Worm (Caenorhabditis elegans) whole organism, young adult: ENCODE measurements around the gene Y116A8C.25.

Experiments used
- C06A6.2 ChIP-seq: fragments of 200-800 bp; sonication (Bioruptor generic); conservative IDR thresholded peaks from 2 replicates; pipeline ENCODE4 v1.3.6; 2022; ENCODE audit warnings: missing genetic modification characterization, missing compliant biosample characterization
- C17E4.6 ChIP-seq: fragments of 200-800 bp; sonication (Bioruptor generic); IDR thresholded peaks from 2 replicates; pipeline ENCODE4 v1.3.6; 2022; ENCODE audit warnings: missing genetic modification reagents, missing genetic modification characterization, missing compliant biosample characterization
- Y53F4B.3 ChIP-seq: fragments of 200-800 bp; sonication (Bioruptor generic); IDR thresholded peaks from 2 replicates; pipeline ENCODE4 v1.3.6; 2022; ENCODE audit warnings: missing genetic modification reagents, missing genetic modification characterization, missing compliant biosample characterization
- Y53G8AR.9 ChIP-seq: fragments of 200-800 bp; sonication (Bioruptor generic); conservative IDR thresholded peaks from 2 replicates; pipeline ENCODE4 v1.3.6; 2022; ENCODE audit warnings: missing genetic modification reagents, missing genetic modification characterization, missing compliant biosample characterization
- Y67H2A.10 ChIP-seq: fragments of 200-800 bp; sonication (Bioruptor generic); conservative IDR thresholded peaks from 2 replicates; pipeline ENCODE4 v1.3.6; 2022; ENCODE audit warnings: missing genetic modification reagents, missing genetic modification characterization, missing compliant biosample characterization
- ama-1 ChIP-seq, 3 experiments: fragments of 150-350 bp in 1 of 3; sonication (generic microtip) in 2 of 3; optimal IDR thresholded peaks; 2 replicates each; lab custom pipeline; 2014 to 2018; ENCODE audit warnings: missing biosample characterization in 2 of 3, missing genetic modification characterization in 2 of 3, missing genetic modification reagents in 2 of 3
- attf-6 ChIP-seq: fragments of 200-800 bp; sonication (Bioruptor generic); IDR thresholded peaks from 2 replicates; pipeline ENCODE4 v1.3.6; 2022; ENCODE audit warnings: missing genetic modification reagents, missing genetic modification characterization, missing compliant biosample characterization
- bed-2 ChIP-seq: fragments of 200-800 bp; sonication (Bioruptor generic); IDR thresholded peaks from 2 replicates; pipeline ENCODE4 v1.3.6; 2022; ENCODE audit warnings: missing genetic modification reagents, missing genetic modification characterization, missing compliant biosample characterization
- cebp-1 ChIP-seq, 2 experiments: fragments of 200-800 bp in 1 of 2; sonication (Bioruptor generic) in 1 of 2; sonication (generic microtip) in 1 of 2; IDR thresholded peaks in 1 of 2; optimal IDR thresholded peaks in 1 of 2; 2 replicates each; pipeline versions ENCODE4 v1.3.6 to Lab custom; 2017 to 2022; ENCODE audit warnings: missing compliant biosample characterization in 2 of 2, missing genetic modification characterization in 2 of 2, mild to moderate bottlenecking in 1 of 2, missing genetic modification reagents in 1 of 2, moderate library complexity in 1 of 2
- dpff-1 ChIP-seq: sonication (generic microtip); optimal IDR thresholded peaks from 2 replicates; lab custom pipeline; 2017; ENCODE audit warnings: mild to moderate bottlenecking, missing genetic modification characterization, missing compliant biosample characterization
- efl-1 ChIP-seq: fragments of 150-350 bp; optimal IDR thresholded peaks from 2 replicates; lab custom pipeline; 2014; ENCODE audit warnings: missing biosample characterization, missing genetic modification reagents, missing genetic modification characterization
- hmg-20 ChIP-seq: fragments of 200-800 bp; sonication (Bioruptor generic); IDR thresholded peaks from 2 replicates; pipeline ENCODE4 v1.3.6; 2022; ENCODE audit warnings: missing genetic modification reagents, missing genetic modification characterization, missing compliant biosample characterization
- hsf-1 ChIP-seq: fragments of 200-800 bp; sonication (Bioruptor generic); IDR thresholded peaks from 2 replicates; pipeline ENCODE4 v1.3.6; 2022; ENCODE audit warnings: missing genetic modification reagents, missing genetic modification characterization, missing compliant biosample characterization
- lin-40 ChIP-seq: sonication (generic microtip); optimal IDR thresholded peaks from 2 replicates; lab custom pipeline; 2016; ENCODE audit warnings: missing genetic modification characterization, mild to moderate bottlenecking, missing compliant biosample characterization, missing genotype, missing genetic modification reagents
- lsl-1 ChIP-seq: fragments of 200-800 bp; sonication (Bioruptor generic); optimal IDR thresholded peaks from 2 replicates; lab custom pipeline; 2018; ENCODE audit warnings: mild to moderate bottlenecking, missing genetic modification characterization, moderate library complexity, missing compliant biosample characterization
- lsy-27 ChIP-seq: sonication (generic microtip); optimal IDR thresholded peaks from 2 replicates; lab custom pipeline; 2017; ENCODE audit warnings: missing genetic modification characterization, mild to moderate bottlenecking, missing compliant biosample characterization, antibody characterized with exemption, missing genotype, borderline replicate concordance; ENCODE audit not compliant: insufficient read depth
- mcd-1 ChIP-seq: fragments of 200-800 bp; sonication (Bioruptor generic); IDR thresholded peaks from 2 replicates; pipeline ENCODE4 v1.3.6; 2022; ENCODE audit warnings: missing genetic modification reagents, missing genetic modification characterization, missing compliant biosample characterization
- mes-4 ChIP-seq: sonication (generic microtip); optimal IDR thresholded peaks from 2 replicates; lab custom pipeline; 2016; ENCODE audit warnings: missing genotype, missing genetic modification characterization, missing compliant biosample characterization
- mxl-1 ChIP-seq: sonication (generic microtip); optimal IDR thresholded peaks from 2 replicates; lab custom pipeline; 2016; ENCODE audit warnings: missing genetic modification characterization, missing compliant biosample characterization
- nhr-120 ChIP-seq: fragments of 200-800 bp; sonication (Bioruptor generic); IDR thresholded peaks from 2 replicates; pipeline ENCODE4 v1.3.6; 2022; ENCODE audit warnings: missing genetic modification characterization, missing compliant biosample characterization
- nhr-179 ChIP-seq: sonication (generic microtip); optimal IDR thresholded peaks from 2 replicates; lab custom pipeline; 2016; ENCODE audit warnings: mild to moderate bottlenecking, missing genetic modification characterization, missing compliant biosample characterization
- pbrm-1 ChIP-seq: fragments of 200-800 bp; sonication (Bioruptor generic); IDR thresholded peaks from 2 replicates; pipeline ENCODE4 v1.3.6; 2022; ENCODE audit warnings: missing genetic modification reagents, missing genetic modification characterization, missing compliant biosample characterization
- rpc-1 ChIP-seq, 2 experiments: fragments of 150-350 bp in 1 of 2; sonication (generic microtip) in 1 of 2; optimal IDR thresholded peaks; 2 replicates each; lab custom pipeline; 2014 to 2018; ENCODE audit warnings: missing biosample characterization in 1 of 2, missing genetic modification characterization in 1 of 2, missing genetic modification reagents in 1 of 2, missing genotype in 1 of 2
- snpc-4 ChIP-seq, 5 experiments: fragments of 150-350 bp in 1 of 5; sonication (generic microtip) in 4 of 5; optimal IDR thresholded peaks; 2 replicates each; lab custom pipeline; 2014 to 2018; ENCODE audit warnings: missing genetic modification characterization in 5 of 5, missing biosample characterization in 3 of 5, antibody characterized with exemption in 2 of 5, mild to moderate bottlenecking in 2 of 5, missing compliant biosample characterization in 2 of 5, missing genotype in 2 of 5, moderate library complexity in 2 of 5, missing genetic modification reagents in 1 of 5
- zim-3 ChIP-seq: sonication (generic microtip); optimal IDR thresholded peaks from 2 replicates; lab custom pipeline; 2017; ENCODE audit warnings: mild to moderate bottlenecking, missing genetic modification characterization, moderate library complexity, missing compliant biosample characterization
- ztf-26 ChIP-seq: sonication (generic microtip); optimal IDR thresholded peaks from 2 replicates; lab custom pipeline; 2017; ENCODE audit warnings: missing genetic modification characterization, missing compliant biosample characterization
- ztf-3 ChIP-seq: fragments of 200-800 bp; sonication (Bioruptor generic); optimal IDR thresholded peaks from 2 replicates; lab custom pipeline; 2018; ENCODE audit warnings: mild to moderate bottlenecking, missing genetic modification characterization, missing compliant biosample characterization

The Y116A8C.25 gene

DNA sequence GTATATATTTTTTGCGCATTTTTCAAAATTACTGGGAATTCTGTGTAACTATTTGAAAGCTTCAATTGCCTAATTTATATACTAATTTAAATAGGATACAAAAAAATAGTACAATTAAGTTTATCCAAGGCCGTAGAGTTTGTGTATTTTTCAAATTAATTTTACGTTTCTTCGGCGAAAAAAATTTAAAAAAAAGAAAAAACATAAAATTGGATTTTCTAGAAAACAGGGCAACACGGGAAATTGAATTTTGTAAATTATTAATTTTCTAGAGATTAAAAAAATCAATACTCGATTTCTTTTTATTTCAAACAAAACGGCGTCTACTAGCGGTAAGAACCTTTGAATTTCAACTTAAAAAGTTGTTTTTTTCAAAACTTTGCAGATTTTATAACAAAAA lies 25.3 kb downstream of the Y116A8C.25 start, which contains the start of gene Y116A8C.23:
Gene Y116A8C.23 (plus strand): TSS at position 301 of the 400 bp plus-strand sequence.
- TF ChIP-seq mxl-1 (no peak), ztf-3 (no peak), C17E4.6 (GFP tag; lab: Robert Waterston, UW) (no peak), C06A6.2 (no peak), cebp-1 (GFP tag; IDR thresholded peaks at IDR 0.05; lab: Robert Waterston, UW) (no peak), cebp-1 (tag; optimal IDR thresholded peaks at IDR 0.05; lab: Kevin White, UChicago) (no peak), hmg-20 (GFP tag; lab: Robert Waterston, UW) (no peak), pbrm-1 (GFP tag; lab: Robert Waterston, UW) (no peak)
- TF ChIP-seq, all 124 proteins: peak for 0

DNA sequence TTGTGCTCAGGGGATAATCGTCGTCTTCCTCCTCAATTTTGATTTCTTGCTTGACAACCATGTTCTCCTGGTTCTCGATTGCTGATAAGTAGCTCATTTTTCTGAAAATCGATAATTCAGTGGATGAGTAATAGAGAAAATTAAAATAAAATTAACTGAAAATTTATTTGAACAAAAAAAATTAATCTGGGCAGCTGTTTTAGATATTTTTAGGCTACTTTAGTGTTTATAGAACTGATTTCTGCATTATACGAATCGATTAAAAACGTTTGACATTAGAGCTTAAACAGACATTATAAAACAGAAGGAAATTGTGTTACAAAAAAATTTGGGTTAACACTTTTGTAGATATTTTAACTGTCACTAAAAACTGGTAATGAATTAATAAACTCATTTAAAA lies 30.3 kb downstream of the Y116A8C.25 start, which contains the start of gene athp-3:
Gene athp-3 (minus strand): TSS at position 101 of the 400 bp plus-strand sequence.
- TF ChIP-seq lin-40 (tag; lab: Kevin White, UChicago) (no peak), zim-3 (tag; lab: Kevin White, UChicago) (no peak), bed-2 (no peak), hmg-20 (GFP tag; lab: Robert Waterston, UW) (no peak)

DNA sequence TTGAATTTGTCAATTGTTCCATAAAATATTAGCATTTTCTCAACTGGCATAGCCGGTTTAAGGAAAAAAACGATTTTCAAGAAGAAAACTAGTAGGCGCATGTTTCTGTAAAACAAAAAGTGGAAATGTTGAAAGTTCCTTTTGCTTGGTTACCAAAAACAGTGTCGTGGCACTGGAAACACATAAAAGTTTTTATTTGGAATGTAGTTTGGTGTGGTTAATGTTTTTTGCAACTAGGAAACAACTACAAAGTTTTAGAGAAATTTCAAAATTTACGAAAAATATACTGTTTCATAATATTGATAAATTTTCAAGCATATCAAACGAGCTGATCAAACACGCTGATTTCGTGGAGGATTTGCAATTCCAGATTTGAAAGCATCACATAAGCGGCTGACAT lies 32.9 kb downstream of the Y116A8C.25 start, which contains the start of gene clec-195:
Gene clec-195 (minus strand): TSS at position 101 of the 400 bp plus-strand sequence.
- TF ChIP-seq lsl-1 (GFP tag; lab: Kevin White, UChicago) (no peak), mes-4 (tag; lab: Kevin White, UChicago) (no peak)

DNA sequence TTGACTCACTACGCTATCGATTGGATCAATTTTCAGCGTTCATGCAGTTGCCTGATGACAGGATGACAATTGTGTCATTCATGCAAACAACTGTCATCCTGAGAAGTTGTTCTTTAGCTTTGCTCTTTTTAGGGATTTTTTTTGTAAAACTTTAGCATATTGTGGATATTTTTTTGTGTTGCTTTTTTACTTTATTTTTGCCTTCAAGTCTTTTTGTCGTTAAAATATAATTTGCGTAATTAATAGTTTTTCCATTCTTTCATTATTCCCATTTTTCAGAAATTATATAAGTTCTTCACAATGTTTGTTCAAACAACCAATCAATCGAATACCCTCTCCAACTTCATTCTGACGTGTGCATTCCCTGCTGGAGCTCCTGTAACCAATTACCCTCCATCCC lies 37.9 kb downstream of the Y116A8C.25 start, which contains the start of gene Y116A8C.20:
Gene Y116A8C.20 (plus strand): TSS at position 301 of the 400 bp plus-strand sequence.
- TF ChIP-seq Y53G8AR.9 (GFP tag; lab: Robert Waterston, UW): no peak
- no peak for TF ChIP-seq Y53F4B.3 (GFP tag; lab: Robert Waterston, UW)
- no peak for TF ChIP-seq Y67H2A.10

DNA sequence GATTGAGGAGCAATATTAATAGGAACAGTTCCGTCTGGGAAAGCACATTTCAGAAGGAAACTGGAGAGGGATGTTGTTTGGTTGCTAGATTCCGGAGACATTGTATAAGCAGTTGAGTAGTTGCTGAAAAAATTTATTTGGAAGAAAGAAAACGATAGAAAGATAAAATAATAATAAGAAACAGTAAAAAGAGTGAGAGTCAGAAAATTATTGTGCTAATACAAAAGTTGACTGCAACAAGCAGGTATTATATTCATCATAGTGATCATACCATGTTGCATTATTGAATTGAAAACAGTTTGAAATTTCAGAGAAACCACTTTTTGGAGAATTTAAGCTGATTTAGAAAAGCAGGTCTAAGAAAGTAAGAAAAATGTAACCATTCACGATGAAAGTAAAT lies 39.0 kb downstream of the Y116A8C.25 start, which contains the start of gene Y116A8C.19:
Gene Y116A8C.19 (minus strand): TSS at position 101 of the 400 bp plus-strand sequence.
- TF ChIP-seq rpc-1 (optimal IDR thresholded peaks at IDR 0.05; lab: Kevin White, UChicago) (no peak), rpc-1 (tag; optimal IDR thresholded peaks at IDR 0.05; lab: Kevin White, UChicago) (no peak), hsf-1 (no peak)

DNA sequence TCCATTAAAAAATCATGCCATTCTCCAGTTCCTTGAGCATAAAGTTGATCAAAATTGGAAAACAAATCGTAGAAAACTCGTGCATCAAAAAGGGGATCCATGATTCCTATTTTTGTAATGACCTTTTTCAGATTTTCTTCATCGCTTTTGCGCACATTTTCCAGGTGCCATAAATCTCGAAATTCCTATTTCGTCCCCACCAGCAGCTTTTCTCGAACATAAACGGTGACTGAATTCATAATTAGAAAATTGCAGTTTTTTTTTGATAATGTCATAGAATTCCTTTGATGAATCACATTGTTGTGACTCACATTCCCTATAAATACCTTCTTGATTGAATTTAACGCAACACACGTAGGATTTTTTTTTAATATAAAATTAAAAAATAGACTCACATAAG lies 48.1 kb downstream of the Y116A8C.25 start, which contains the start of gene nhr-229:
Gene nhr-229 (minus strand): TSS at position 101 of the 400 bp plus-strand sequence.
- no peak for TF ChIP-seq ztf-26 (tag; lab: Kevin White, UChicago)
- TF ChIP-seq lsy-27 (tag; lab: Kevin White, UChicago): no peak
- TF ChIP-seq efl-1 (GFP tag; lab: Kevin White, UChicago): no peak
- TF ChIP-seq nhr-179 (tag; lab: Kevin White, UChicago): no peak
- no peak for TF ChIP-seq ama-1 (optimal IDR thresholded peaks at IDR 0.05; lab: Kevin White, UChicago)
- TF ChIP-seq ama-1 (GFP tag; optimal IDR thresholded peaks at IDR 0.05; lab: Kevin White, UChicago): no peak
- TF ChIP-seq mcd-1 (GFP tag; lab: Robert Waterston, UW): no peak
- no peak for TF ChIP-seq nhr-120
- TF ChIP-seq dpff-1: no peak

DNA sequence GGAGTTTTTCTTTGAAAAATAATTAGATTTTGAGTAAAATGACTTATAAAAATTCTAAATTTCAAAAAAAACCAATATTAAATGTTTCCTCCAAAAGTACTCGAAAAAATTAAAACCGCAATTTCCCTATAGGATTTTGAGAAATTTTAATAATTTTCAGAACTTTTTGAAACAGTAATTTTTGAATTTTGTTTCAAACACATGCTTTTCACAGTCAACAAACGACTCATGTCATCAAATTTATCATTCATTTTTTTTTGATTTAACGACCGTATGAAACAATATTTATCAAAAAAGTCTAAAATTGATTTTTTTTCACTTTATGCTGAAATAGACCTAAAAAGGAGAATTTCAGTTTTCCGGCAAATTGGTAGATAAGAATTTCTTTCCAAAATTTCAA lies 52.0 kb downstream of the Y116A8C.25 start:
- peak; percentile 72 for TF ChIP-seq attf-6 (GFP tag; lab: Robert Waterston, UW)
- TF ChIP-seq snpc-4 (GFP tag; optimal IDR thresholded peaks at IDR 0.05; lab: Kevin White, UChicago): no peak
- peak in 2 of 4 experiments; percentile 35 to 69 for TF ChIP-seq snpc-4 (tag; optimal IDR thresholded peaks at IDR 0.05; lab: Kevin White, UChicago)
- no peak for TF ChIP-seq bed-2
